Worm (Caenorhabditis elegans): ENCODE measurements around the gene abf-4.

DNA sequence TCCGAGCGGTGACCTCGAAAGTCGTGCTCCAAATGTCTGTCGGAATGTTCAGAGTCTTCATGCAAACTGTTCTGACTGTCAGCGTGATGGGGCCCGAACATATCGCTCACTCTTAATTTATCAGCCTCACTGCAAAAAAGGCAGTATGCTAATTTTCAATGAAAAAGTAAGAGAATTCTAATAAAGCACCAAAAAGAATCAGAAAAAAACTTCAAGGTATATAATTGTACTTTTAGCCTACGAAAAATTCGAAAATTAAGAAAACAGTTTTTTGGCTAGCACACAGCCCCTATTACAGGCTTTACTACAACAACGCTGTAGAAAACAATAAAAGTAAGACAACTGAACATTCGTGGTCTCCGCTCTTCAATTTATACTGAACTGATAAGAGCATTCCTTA is 3.6 kb upstream of the abf-4 start, which contains the start of gene F26F2.1:
- TF ChIP-seq lir-3 (tag; optimal IDR thresholded peaks at IDR 0.05) (no peak), snpc-1.2 (GFP tag; IDR thresholded peaks at IDR 0.05) (no peak), zfp-3 (GFP tag; conservative IDR thresholded peaks at IDR 0.05) (no peak), lin-15B (tag; optimal IDR thresholded peaks at IDR 0.05) (no peak), unc-39 (tag; optimal IDR thresholded peaks at IDR 0.05) (no peak), zag-1 (tag; optimal IDR thresholded peaks at IDR 0.05) (no peak)
